Fruit fly (Drosophila melanogaster): ENCODE results near the gene KrT95D.

The KrT95D gene

DNA sequence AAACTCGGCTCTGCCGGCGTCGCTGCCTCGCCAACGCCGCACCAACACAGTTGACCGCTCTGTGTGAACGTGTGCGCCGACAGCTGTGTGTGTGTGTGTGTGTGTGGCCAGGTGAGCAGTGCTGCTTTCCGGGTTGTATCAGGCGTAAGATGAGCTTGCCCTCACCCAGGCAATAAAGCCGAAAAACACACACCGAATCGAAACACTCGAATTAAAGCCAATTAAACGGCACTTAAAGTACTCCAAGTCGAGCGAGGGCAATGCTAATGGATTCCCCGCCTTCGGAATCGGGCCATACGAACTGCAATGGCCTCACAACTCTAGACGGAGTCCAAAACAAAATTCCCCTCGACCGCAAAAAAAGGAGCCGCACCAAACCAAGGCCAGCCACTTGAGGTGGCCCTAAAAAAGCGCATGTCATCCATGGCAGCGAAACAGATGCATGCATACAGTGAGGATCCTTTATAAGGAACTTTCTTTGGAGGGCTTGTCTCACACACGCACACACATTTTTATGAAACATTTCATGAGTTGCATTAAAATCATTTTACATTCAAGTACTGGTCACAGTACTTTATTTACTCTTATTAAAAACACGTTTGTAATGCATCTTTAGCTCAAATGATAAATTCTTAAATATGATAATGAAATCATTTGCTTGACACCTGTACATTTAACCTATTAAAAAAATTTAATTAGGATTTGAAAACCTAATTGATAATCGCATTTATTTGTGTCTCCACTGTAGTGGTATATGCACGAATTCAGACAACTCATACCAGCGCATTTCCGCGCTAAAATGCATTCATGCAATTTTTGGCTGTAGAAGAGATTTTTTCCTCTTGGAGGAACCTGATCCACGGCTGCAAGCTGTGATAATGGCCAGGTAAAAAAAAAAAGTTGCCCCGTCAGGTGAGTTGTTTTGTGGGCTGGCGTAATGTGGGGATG, 82.9 kb downstream of the KrT95D start (continued):
- peak; percentile 67 for TF ChIP-seq Blimp-1 (GFP tag; optimal IDR thresholded peaks at IDR 0.05)
- peak; percentile 94 for TF ChIP-seq CG11902 (GFP tag; optimal IDR thresholded peaks at IDR 0.05)
- TF ChIP-seq CG10631 (GFP tag; optimal IDR thresholded peaks at IDR 0.05), result peak; percentile 94
- peak; percentile 94 for TF ChIP-seq Sox15 (GFP tag; optimal IDR thresholded peaks at IDR 0.05)
- peak; percentile 93 to 98 for TF ChIP-seq ss (GFP tag; optimal IDR thresholded peaks at IDR 0.05)
- TF ChIP-seq Ets96B (tag; optimal IDR thresholded peaks at IDR 0.05), result peak; percentile 98
- TF ChIP-seq CG8319 (GFP tag; optimal IDR thresholded peaks at IDR 0.05), result peak; percentile 92
- TF ChIP-seq vri (GFP tag; optimal IDR thresholded peaks at IDR 0.05), result peak; percentile 88
- peak; percentile 91 for TF ChIP-seq Hr4 (GFP tag; optimal IDR thresholded peaks at IDR 0.05)
- peak; percentile 96 for TF ChIP-seq Eip75B (GFP tag; optimal IDR thresholded peaks at IDR 0.05)
- TF ChIP-seq Hr39 (GFP tag; optimal IDR thresholded peaks at IDR 0.05), result peak; percentile 94
- peak; percentile 98 for TF ChIP-seq CG6808 (GFP tag; optimal IDR thresholded peaks at IDR 0.05)
- TF ChIP-seq fd85E (GFP tag; optimal IDR thresholded peaks at IDR 0.05), result peak; percentile 81
- peak; percentile 94 for TF ChIP-seq CG8632 (GFP tag; optimal IDR thresholded peaks at IDR 0.05)
- peak; percentile 96 for TF ChIP-seq CG3919 (GFP tag; optimal IDR thresholded peaks at IDR 0.05)
- peak; percentile 91 for TF ChIP-seq CG9139 (GFP tag; optimal IDR thresholded peaks at IDR 0.05)
- TF ChIP-seq Sox102F (GFP tag; optimal IDR thresholded peaks at IDR 0.05), result peak; percentile 93
- no peak for TF ChIP-seq fkh (GFP tag; optimal IDR thresholded peaks at IDR 0.05)
- TF ChIP-seq spab (GFP tag; optimal IDR thresholded peaks at IDR 0.05), result peak; percentile 97
- TF ChIP-seq dac (GFP tag; optimal IDR thresholded peaks at IDR 0.05), result peak; percentile 73
- peak; percentile 91 for TF ChIP-seq CG16779 (tag; optimal IDR thresholded peaks at IDR 0.05)
- TF ChIP-seq lz (GFP tag; optimal IDR thresholded peaks at IDR 0.05), result peak; percentile 95

DNA sequence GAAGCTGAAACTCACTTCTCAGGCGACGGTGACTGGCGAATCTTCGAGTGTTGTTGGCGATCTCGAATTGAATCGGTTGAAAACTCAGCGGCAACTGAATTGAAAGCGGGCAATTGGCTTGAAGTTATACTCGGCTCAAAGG, 83.4 kb downstream of the KrT95D start, which contains the start of gene CG12268:
CG12268 (minus strand) TSS at position 101 of the 142 bp plus-strand sequence.
- TF ChIP-seq achi (GFP tag; optimal IDR thresholded peaks at IDR 0.05), result no peak
- no peak for TF ChIP-seq spab (GFP tag; optimal IDR thresholded peaks at IDR 0.05)
- no peak for TF ChIP-seq CG11902 (GFP tag; optimal IDR thresholded peaks at IDR 0.05)
- TF ChIP-seq topi (GFP tag; optimal IDR thresholded peaks at IDR 0.05), result no peak
- no peak for TF ChIP-seq CG6808 (GFP tag; optimal IDR thresholded peaks at IDR 0.05)
- TF ChIP-seq Gug (GFP tag; IDR thresholded peaks at IDR 0.05), result no peak
- TF ChIP-seq CG6792 (GFP tag; optimal IDR thresholded peaks at IDR 0.05), result no peak
- TF ChIP-seq Blimp-1 (GFP tag; optimal IDR thresholded peaks at IDR 0.05), result no peak
- TF ChIP-seq Sox102F (GFP tag; optimal IDR thresholded peaks at IDR 0.05), result no peak
- no peak for TF ChIP-seq CG11762 (GFP tag; optimal IDR thresholded peaks at IDR 0.05; ENCODE audit: insufficient read depth)
- no peak for TF ChIP-seq Smox (GFP tag; optimal IDR thresholded peaks at IDR 0.05)
- no peak for TF ChIP-seq Ets21C (GFP tag; optimal IDR thresholded peaks at IDR 0.05)
- TF ChIP-seq Hr4 (GFP tag; optimal IDR thresholded peaks at IDR 0.05), result no peak
- no peak for TF ChIP-seq CG4318 (GFP tag; optimal IDR thresholded peaks at IDR 0.05)
- no peak for TF ChIP-seq CG10631 (GFP tag; optimal IDR thresholded peaks at IDR 0.05)
- no peak for TF ChIP-seq CG8319 (GFP tag; optimal IDR thresholded peaks at IDR 0.05)
- TF ChIP-seq CG15336 (GFP tag; IDR thresholded peaks at IDR 0.05), result no peak
- no peak for TF ChIP-seq fkh (GFP tag; optimal IDR thresholded peaks at IDR 0.05)

Measured in whole organism, prepupa.